Fruit fly (Drosophila melanogaster): Measurements from ENCODE around the gene CG43291.

The CG43291 gene

DNA sequence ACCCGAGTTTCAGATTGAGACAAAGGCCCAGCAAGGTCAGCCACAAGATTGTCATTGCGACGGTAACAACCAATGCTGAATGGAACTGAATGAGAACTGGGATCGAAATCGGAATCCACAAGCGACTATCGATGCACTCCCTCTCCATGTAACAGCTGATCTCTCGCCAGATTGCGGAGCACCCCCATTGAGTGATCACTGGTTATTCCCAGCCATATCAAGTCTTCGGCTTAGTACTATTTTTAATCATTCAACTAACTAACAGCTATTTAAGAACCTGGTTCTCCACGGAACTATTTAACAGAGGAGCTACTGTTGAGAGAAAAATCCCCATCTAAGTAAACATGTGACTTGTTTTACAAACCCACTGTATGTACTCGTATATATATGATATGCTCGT, 17.8 kb downstream of the CG43291 start, which contains the start of gene CG9631:
TSS of gene CG9631 (minus strand) at position 101 of the 400 bp plus-strand sequence.
- TF ChIP-seq gl (tag; optimal IDR thresholded peaks at IDR 0.05) (no peak), CG10348 (GFP tag; IDR thresholded peaks at IDR 0.05) (no peak), CG15710 (tag; optimal IDR thresholded peaks at IDR 0.05) (no peak), CG8159 (tag; optimal IDR thresholded peaks at IDR 0.05) (no peak), CG12605 (GFP tag; IDR thresholded peaks at IDR 0.05) (no peak)

DNA sequence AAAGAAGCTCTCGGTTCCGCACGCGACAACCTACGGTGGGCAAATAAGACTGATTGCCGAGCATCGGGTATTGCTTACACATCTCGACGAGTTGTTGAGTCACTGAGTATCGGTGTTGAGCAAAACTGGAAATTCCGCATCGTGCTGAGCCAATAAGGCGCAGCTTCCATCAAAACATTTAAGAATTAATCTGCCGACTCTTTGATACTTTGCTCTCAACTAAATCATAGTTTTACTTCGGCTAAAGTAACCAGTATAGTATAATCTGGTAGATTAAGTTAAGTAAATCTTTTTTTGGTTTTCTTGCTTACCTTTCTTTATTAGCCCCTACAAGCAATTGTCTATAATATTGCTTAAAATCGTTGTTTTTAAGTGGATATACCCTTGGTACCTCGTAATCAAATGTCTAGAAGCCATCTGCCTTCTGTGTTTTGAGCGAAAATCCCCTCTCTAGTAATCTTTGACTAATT, 20.3 kb downstream of the CG43291 start, which contains the start of gene Sp212:
TSS of gene Sp212 (minus strand) at position 51 of the 470 bp plus-strand sequence.
- TF ChIP-seq CG8159 (tag; optimal IDR thresholded peaks at IDR 0.05): peak; percentile 40
- no peak for TF ChIP-seq Snoo (tag; optimal IDR thresholded peaks at IDR 0.05)
- TF ChIP-seq gl (tag; optimal IDR thresholded peaks at IDR 0.05): no peak
- peak; percentile 45 for TF ChIP-seq CG8301 (tag; optimal IDR thresholded peaks at IDR 0.05)
- peak; percentile 52 for TF ChIP-seq CG14655 (GFP tag; optimal IDR thresholded peaks at IDR 0.05)

dm6 chr3R:14221484-14221883, 23.0 kb downstream of the CG43291 start, which contains the start of gene CG33109:
CG33109 (minus strand) TSS chr3R:14221584.
- TF ChIP-seq EcR (GFP tag; optimal IDR thresholded peaks at IDR 0.05) (no peak), fd96Ca (GFP tag; IDR thresholded peaks at IDR 0.05) (no peak), rn (GFP tag; IDR thresholded peaks at IDR 0.05) (no peak), CG17806 (tag; optimal IDR thresholded peaks at IDR 0.05) (no peak), Pif1B (GFP tag; optimal IDR thresholded peaks at IDR 0.05) (no peak), CG8301 (tag; optimal IDR thresholded peaks at IDR 0.05) (no peak), CG4496 (GFP tag; IDR thresholded peaks at IDR 0.05) (no peak), CG15710 (tag; optimal IDR thresholded peaks at IDR 0.05) (no peak), CG32121 (GFP tag; IDR thresholded peaks at IDR 0.05) (no peak), CG12605 (GFP tag; IDR thresholded peaks at IDR 0.05) (no peak), CG13204 (GFP tag; optimal IDR thresholded peaks at IDR 0.05) (no peak), gl (tag; optimal IDR thresholded peaks at IDR 0.05) (no peak), Snoo (tag; optimal IDR thresholded peaks at IDR 0.05) (no peak), D1 (tag; optimal IDR thresholded peaks at IDR 0.05) (no peak), CG34367 (tag; optimal IDR thresholded peaks at IDR 0.05) (no peak)

- TF ChIP-seq Pif1B (GFP tag; optimal IDR thresholded peaks at IDR 0.05): no peak
- no peak for TF ChIP-seq rn (GFP tag; IDR thresholded peaks at IDR 0.05)
- TF ChIP-seq CG9948 (tag; optimal IDR thresholded peaks at IDR 0.05): no peak
- TF ChIP-seq CG14655 (GFP tag; optimal IDR thresholded peaks at IDR 0.05): no peak
- TF ChIP-seq CG17806 (tag; optimal IDR thresholded peaks at IDR 0.05): no peak
These were observed 24.4 kb downstream of the CG43291 start, which contains the start of gene CG31326 for dm6 chr3R:14220105-14220504. CG31326 (minus strand) TSS chr3R:14220205.

dm6 chr3R:14217839-14218238, 26.6 kb downstream of the CG43291 start, which contains the start of gene CG9649:
CG9649 (minus strand) TSS chr3R:14217882.
- TF ChIP-seq CG34367 (tag; optimal IDR thresholded peaks at IDR 0.05) (no peak), rn (GFP tag; IDR thresholded peaks at IDR 0.05) (no peak), Snoo (tag; optimal IDR thresholded peaks at IDR 0.05) (no peak), CG4496 (GFP tag; IDR thresholded peaks at IDR 0.05) (peak; percentile 63; the same call in 1 of the 3 replicates), CG32121 (GFP tag; IDR thresholded peaks at IDR 0.05) (peak; percentile 39; the same call in 1 of the 2 replicates), CG13204 (GFP tag; optimal IDR thresholded peaks at IDR 0.05) (no peak), Pif1B (GFP tag; optimal IDR thresholded peaks at IDR 0.05) (no peak), CG14655 (GFP tag; optimal IDR thresholded peaks at IDR 0.05) (no peak), fd96Ca (GFP tag; IDR thresholded peaks at IDR 0.05) (peak; percentile 46; the same call in 1 of the 3 replicates), D1 (tag; optimal IDR thresholded peaks at IDR 0.05) (no peak), CG8301 (tag; optimal IDR thresholded peaks at IDR 0.05) (no peak), EcR (GFP tag; optimal IDR thresholded peaks at IDR 0.05) (no peak), CG9948 (tag; optimal IDR thresholded peaks at IDR 0.05) (no peak), gl (tag; optimal IDR thresholded peaks at IDR 0.05) (no peak), CG17806 (tag; optimal IDR thresholded peaks at IDR 0.05) (no peak), Ets98B (GFP tag; IDR thresholded peaks at IDR 0.05) (peak; percentile 32; the same call in 1 of the 2 replicates), Pif1A (GFP tag; optimal IDR thresholded peaks at IDR 0.05) (no peak), CG15710 (tag; optimal IDR thresholded peaks at IDR 0.05) (no peak), CG10348 (GFP tag; IDR thresholded peaks at IDR 0.05) (no peak), CG12605 (GFP tag; IDR thresholded peaks at IDR 0.05) (no peak), CG8159 (tag; optimal IDR thresholded peaks at IDR 0.05) (no peak)

DNA sequence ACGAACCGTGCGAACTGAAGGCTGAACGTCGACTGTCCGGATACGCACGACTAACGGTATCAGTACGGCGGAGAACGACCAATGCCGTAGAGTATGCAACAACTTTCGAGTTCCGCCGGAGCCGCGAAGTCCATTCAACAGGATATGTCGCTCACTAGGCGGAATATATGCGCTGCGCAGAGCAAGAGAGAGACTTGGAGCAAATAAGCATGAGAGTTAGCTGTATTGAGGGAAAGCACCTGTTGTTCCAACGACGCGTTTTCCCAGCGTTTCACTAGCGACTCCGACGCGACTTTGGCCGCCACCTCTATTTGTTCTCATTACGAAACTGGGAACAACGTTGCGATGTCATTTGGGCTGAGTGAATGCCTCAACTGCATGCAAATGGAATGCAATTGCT, 29.7 kb downstream of the CG43291 start, which contains the start of gene Dop1R1:
TSS of gene Dop1R1 (minus strand) at position 35 of the 400 bp plus-strand sequence.
- TF ChIP-seq CG12605 (GFP tag; IDR thresholded peaks at IDR 0.05) (peak; percentile 92), fd96Ca (GFP tag; IDR thresholded peaks at IDR 0.05) (no peak)
